Fruit fly (Drosophila melanogaster) whole organism, prepupa: Measurements from ENCODE around the gene Ns1.

ENCODE experiments used
- Blimp-1 ChIP-seq: fragments of 200-800 bp; sonication (Bioruptor generic); optimal IDR thresholded peaks from 3 replicates; lab custom pipeline; 2017; ENCODE audit warnings: missing biosample characterization, missing genetic modification characterization, mild to moderate bottlenecking, moderate library complexity, missing genetic modification reagents
- CG10631 ChIP-seq: fragments of 200-800 bp; sonication (Bioruptor generic); optimal IDR thresholded peaks from 2 replicates; lab custom pipeline; 2016; ENCODE audit warnings: missing biosample characterization, missing genetic modification characterization
- CG10669 ChIP-seq: fragments of 200-800 bp; sonication (Bioruptor generic); optimal IDR thresholded peaks from 3 replicates; lab custom pipeline; 2018; ENCODE audit warnings: missing biosample characterization, mild to moderate bottlenecking, missing genetic modification characterization, moderate library complexity
- CG11762 ChIP-seq: fragments of 200-800 bp; sonication (Bioruptor generic); optimal IDR thresholded peaks from 3 replicates; lab custom pipeline; 2016; ENCODE audit warnings: missing biosample characterization, missing genetic modification characterization; ENCODE audit not compliant: insufficient read depth
- CG15336 ChIP-seq: fragments of 200-800 bp; sonication (Bioruptor generic); IDR thresholded peaks from 2 replicates; pipeline ENCODE4 v1.3.6; 2022; ENCODE audit warnings: missing biosample characterization, missing genetic modification characterization
- CG1621 ChIP-seq: fragments of 200-800 bp; sonication (Bioruptor generic); optimal IDR thresholded peaks from 3 replicates; lab custom pipeline; 2018; ENCODE audit warnings: missing biosample characterization, mild to moderate bottlenecking, missing genetic modification characterization
- CG16779 ChIP-seq: fragments of 200-800 bp; sonication (Bioruptor generic); optimal IDR thresholded peaks from 3 replicates; lab custom pipeline; 2017; ENCODE audit warnings: missing biosample characterization, mild to moderate bottlenecking, missing genetic modification characterization
- CG31627 ChIP-seq: fragments of 200-800 bp; sonication (Bioruptor generic); optimal IDR thresholded peaks from 3 replicates; lab custom pipeline; 2016; ENCODE audit warnings: missing biosample characterization, missing genetic modification characterization
- CG34406 ChIP-seq: fragments of 200-800 bp; sonication (Bioruptor generic); optimal IDR thresholded peaks from 3 replicates; lab custom pipeline; 2016; ENCODE audit warnings: missing biosample characterization, missing genetic modification characterization
- CG4318 ChIP-seq: fragments of 200-800 bp; sonication (Bioruptor generic); optimal IDR thresholded peaks from 3 replicates; lab custom pipeline; 2017; ENCODE audit warnings: missing biosample characterization, mild to moderate bottlenecking, missing genetic modification characterization
- CG6792 ChIP-seq: fragments of 200-800 bp; sonication (Bioruptor generic); optimal IDR thresholded peaks from 3 replicates; lab custom pipeline; 2016; ENCODE audit warnings: missing biosample characterization, missing genetic modification characterization
- CG6808 ChIP-seq: fragments of 200-800 bp; sonication (Bioruptor generic); optimal IDR thresholded peaks from 3 replicates; lab custom pipeline; 2017; ENCODE audit warnings: missing biosample characterization, missing genetic modification characterization, mild to moderate bottlenecking, moderate library complexity, missing genetic modification reagents
- CG6854 ChIP-seq: fragments of 200-800 bp; sonication (Bioruptor generic); optimal IDR thresholded peaks from 2 replicates; lab custom pipeline; 2017; ENCODE audit warnings: missing biosample characterization, mild to moderate bottlenecking, missing genetic modification characterization
- CG8119 ChIP-seq: fragments of 200-800 bp; sonication (Bioruptor generic); IDR thresholded peaks from 3 replicates; pipeline ENCODE4 v1.3.6; 2022; ENCODE audit warnings: missing biosample characterization, missing genetic modification characterization
- CG8319 ChIP-seq: fragments of 200-800 bp; sonication (Bioruptor generic); optimal IDR thresholded peaks from 3 replicates; lab custom pipeline; 2016; ENCODE audit warnings: missing biosample characterization, missing genetic modification characterization
- CG9139 ChIP-seq: fragments of 200-800 bp; sonication (Bioruptor generic); optimal IDR thresholded peaks from 3 replicates; lab custom pipeline; 2017; ENCODE audit warnings: missing biosample characterization, mild to moderate bottlenecking, missing genetic modification characterization
- Eip75B ChIP-seq: fragments of 200-800 bp; sonication (Bioruptor generic); optimal IDR thresholded peaks from 3 replicates; lab custom pipeline; 2016; ENCODE audit warnings: missing biosample characterization, missing genetic modification characterization
- Eip78C ChIP-seq: fragments of 200-800 bp; sonication (Bioruptor generic); peaks from one replicate; lab custom pipeline; 2016; ENCODE audit warnings: missing biosample characterization, missing genetic modification characterization
- Eip93F ChIP-seq: fragments of 200-800 bp; sonication (Bioruptor generic); optimal IDR thresholded peaks from 2 replicates; lab custom pipeline; 2016; ENCODE audit warnings: missing biosample characterization, mild to moderate bottlenecking, missing genetic modification characterization
- Ets21C ChIP-seq: fragments of 200-800 bp; sonication (Bioruptor generic); optimal IDR thresholded peaks from 3 replicates; lab custom pipeline; 2016; ENCODE audit warnings: missing biosample characterization, missing genetic modification characterization
- Ets96B ChIP-seq: fragments of 200-800 bp; optimal IDR thresholded peaks from 2 replicates; lab custom pipeline; 2019; ENCODE audit warnings: missing biosample characterization, mild to moderate bottlenecking, missing genetic modification characterization, moderate library complexity
- Lpt ChIP-seq: fragments of 200-800 bp; sonication (Bioruptor generic); optimal IDR thresholded peaks from 3 replicates; lab custom pipeline; 2016; ENCODE audit warnings: missing biosample characterization, missing genetic modification characterization
- Met ChIP-seq: fragments of 200-800 bp; sonication (Bioruptor generic); optimal IDR thresholded peaks from 3 replicates; lab custom pipeline; 2016; ENCODE audit warnings: missing biosample characterization, missing genetic modification characterization
- OdsH ChIP-seq: fragments of 200-800 bp; sonication (Bioruptor generic); optimal IDR thresholded peaks from 3 replicates; lab custom pipeline; 2016; ENCODE audit warnings: missing biosample characterization, missing genetic modification characterization
- Smox ChIP-seq: fragments of 200-800 bp; sonication (Bioruptor generic); optimal IDR thresholded peaks from 3 replicates; lab custom pipeline; 2016; ENCODE audit warnings: missing biosample characterization, missing genetic modification characterization
- Sox102F ChIP-seq: fragments of 200-800 bp; sonication (Bioruptor generic); optimal IDR thresholded peaks from 2 replicates; lab custom pipeline; 2016; ENCODE audit warnings: missing biosample characterization, mild to moderate bottlenecking, missing genetic modification characterization
- Sox15 ChIP-seq: fragments of 200-800 bp; sonication (Bioruptor generic); optimal IDR thresholded peaks from 3 replicates; lab custom pipeline; 2016; ENCODE audit warnings: missing biosample characterization, missing genetic modification characterization
- achi ChIP-seq: fragments of 200-800 bp; sonication (Bioruptor generic); optimal IDR thresholded peaks from 3 replicates; lab custom pipeline; 2016; ENCODE audit warnings: missing biosample characterization, missing genetic modification characterization
- acj6 ChIP-seq: fragments of 200-800 bp; sonication (Bioruptor generic); optimal IDR thresholded peaks from 3 replicates; lab custom pipeline; 2016; ENCODE audit warnings: missing biosample characterization, missing genetic modification characterization
- dac ChIP-seq: fragments of 200-800 bp; sonication (Bioruptor generic); optimal IDR thresholded peaks from 2 replicates; lab custom pipeline; 2017; ENCODE audit warnings: missing biosample characterization, mild to moderate bottlenecking, missing genetic modification characterization
- dsx ChIP-seq: fragments of 200-800 bp; optimal IDR thresholded peaks from 3 replicates; lab custom pipeline; 2019; ENCODE audit warnings: missing biosample characterization, mild to moderate bottlenecking, missing genetic modification characterization, moderate library complexity; ENCODE audit not compliant: poor library complexity, severe bottlenecking
- eg ChIP-seq: fragments of 200-800 bp; sonication (Bioruptor generic); IDR thresholded peaks from 3 replicates; pipeline ENCODE4 v1.3.6; 2022; ENCODE audit warnings: missing biosample characterization, missing genetic modification characterization
- fd59A ChIP-seq: fragments of 200-800 bp; sonication (Bioruptor generic); optimal IDR thresholded peaks from 2 replicates; lab custom pipeline; 2017; ENCODE audit warnings: missing biosample characterization, mild to moderate bottlenecking, missing genetic modification characterization, missing genetic modification reagents
- fd85E ChIP-seq: fragments of 200-800 bp; sonication (Bioruptor generic); optimal IDR thresholded peaks from 3 replicates; lab custom pipeline; 2016; ENCODE audit warnings: missing biosample characterization, missing genetic modification characterization
- fkh ChIP-seq: fragments of 200-800 bp; sonication (Bioruptor generic); optimal IDR thresholded peaks from 3 replicates; lab custom pipeline; 2017; ENCODE audit warnings: missing biosample characterization, mild to moderate bottlenecking, missing genetic modification characterization, moderate library complexity
- lz ChIP-seq: fragments of 200-800 bp; sonication (Bioruptor generic); optimal IDR thresholded peaks from 3 replicates; lab custom pipeline; 2016; ENCODE audit warnings: missing biosample characterization, missing genetic modification characterization
- net ChIP-seq: fragments of 200-800 bp; sonication (Bioruptor generic); optimal IDR thresholded peaks from 3 replicates; lab custom pipeline; 2016; ENCODE audit warnings: missing biosample characterization, missing genetic modification characterization
- pdm3 ChIP-seq: fragments of 200-800 bp; sonication (Bioruptor generic); optimal IDR thresholded peaks from 3 replicates; lab custom pipeline; 2016; ENCODE audit warnings: missing biosample characterization, missing genetic modification characterization
- spab ChIP-seq: fragments of 200-800 bp; sonication (Bioruptor generic); optimal IDR thresholded peaks from 2 replicates; lab custom pipeline; 2017; ENCODE audit warnings: missing biosample characterization, mild to moderate bottlenecking, missing genetic modification characterization, missing genetic modification reagents
- ss ChIP-seq, 2 experiments: fragments of 200-800 bp; sonication (Bioruptor generic); optimal IDR thresholded peaks; 2 replicates in 1 of 2; 3 replicates in 1 of 2; lab custom pipeline; 2017 to 2018; ENCODE audit warnings: mild to moderate bottlenecking in 2 of 2, missing biosample characterization in 2 of 2, missing genetic modification characterization in 2 of 2, moderate library complexity in 1 of 2
- svp ChIP-seq: fragments of 200-800 bp; sonication (Bioruptor generic); peaks from one replicate; lab custom pipeline; 2016; ENCODE audit warnings: missing biosample characterization, missing genetic modification characterization
- topi ChIP-seq: fragments of 200-800 bp; sonication (Bioruptor generic); optimal IDR thresholded peaks from 3 replicates; lab custom pipeline; 2016; ENCODE audit warnings: missing biosample characterization, missing genetic modification characterization
- vri ChIP-seq: fragments of 200-800 bp; sonication (Bioruptor generic); optimal IDR thresholded peaks from 3 replicates; lab custom pipeline; 2016; ENCODE audit warnings: missing biosample characterization, mild to moderate bottlenecking, missing genetic modification characterization

Ns1 gene

dm6 chr3R:17056183-17056904 lies 16.1 kb downstream of the Ns1 start (continued):
- TF ChIP-seq vri (GFP tag; lab: Kevin White, UChicago) (peak; percentile 99), CG6854 (GFP tag; lab: Kevin White, UChicago) (peak; percentile 81), CG6808 (GFP tag; lab: Kevin White, UChicago) (peak; percentile 69), CG6792 (GFP tag; lab: Kevin White, UChicago) (no peak), Eip78C (GFP tag; lab: Kevin White, UChicago) (peak; percentile 68), dac (GFP tag; lab: Kevin White, UChicago) (peak; percentile 13), CG10631 (no peak), lz (no peak), Met (no peak), fd85E (GFP tag; lab: Kevin White, UChicago) (no peak), Eip75B (peak; percentile 55), topi (GFP tag; lab: Kevin White, UChicago) (peak; percentile 19), CG8319 (GFP tag; lab: Kevin White, UChicago) (no peak), CG10669 (no peak), Sox15 (GFP tag; lab: Kevin White, UChicago) (no peak), fd59A (GFP tag; lab: Kevin White, UChicago) (peak; percentile 5), CG31627 (GFP tag; lab: Kevin White, UChicago) (no peak), acj6 (no peak), fkh (GFP tag; lab: Kevin White, UChicago) (peak; percentile 91), achi (GFP tag; lab: Kevin White, UChicago) (no peak), ss (GFP tag; optimal IDR thresholded peaks at IDR 0.05; lab: Kevin White, UChicago) (peak; percentile 88 to 99)

- TF ChIP-seq CG1621 (tag; lab: Kevin White, UChicago): no peak
- TF ChIP-seq Ets96B: no peak
- TF ChIP-seq CG34406 (GFP tag; lab: Kevin White, UChicago): no peak
- no peak for TF ChIP-seq Eip75B
- TF ChIP-seq CG6792 (GFP tag; lab: Kevin White, UChicago): no peak
- TF ChIP-seq spab (GFP tag; lab: Kevin White, UChicago): no peak
- peak; percentile 51 for TF ChIP-seq svp (GFP tag; lab: Kevin White, UChicago)
Observed at dm6 chr3R:17054528-17054927, 17.9 kb downstream of the Ns1 start.

DNA sequence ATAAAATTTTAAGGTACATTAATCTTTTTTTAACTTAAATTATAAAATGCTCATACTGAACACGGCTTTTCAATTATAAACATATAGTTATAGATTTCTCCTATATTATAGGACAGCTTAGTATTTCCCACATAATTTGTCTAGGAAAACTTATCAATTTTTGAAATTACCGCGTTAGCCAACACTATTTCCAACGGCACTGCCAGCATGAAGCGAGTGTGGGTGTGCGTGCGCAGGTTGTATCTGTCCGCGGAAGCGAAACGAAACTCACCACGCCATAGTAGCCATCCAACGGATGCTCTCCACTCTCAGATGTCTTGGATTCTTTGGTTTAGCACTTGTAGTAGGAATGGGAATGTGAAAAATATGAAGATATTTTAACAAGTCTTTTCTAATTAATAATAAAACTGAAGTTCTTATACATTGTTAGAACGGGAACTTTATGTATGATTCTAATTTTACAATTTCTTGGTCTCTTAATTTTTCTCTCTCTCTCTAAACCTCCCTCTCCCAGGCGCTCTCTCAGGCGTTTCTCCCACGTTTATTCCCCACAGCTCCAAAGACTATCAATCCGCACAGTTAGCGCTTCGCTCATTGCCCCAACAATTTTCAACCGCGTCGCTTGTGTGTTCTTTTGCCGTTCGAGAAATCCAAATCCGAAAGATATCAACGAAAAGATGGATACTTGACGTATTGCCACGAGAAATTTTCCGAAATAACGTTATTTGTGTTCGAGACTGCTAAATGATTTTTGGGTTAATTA lies 18.9 kb downstream of the Ns1 start, which contains the start of gene Dad:
Dad (plus strand) TSS at position 593 of the 763 bp plus-strand sequence.
- TF ChIP-seq CG6854 (GFP tag; lab: Kevin White, UChicago) (peak; percentile 22), Sox15 (GFP tag; lab: Kevin White, UChicago) (no peak), Smox (GFP tag; lab: Kevin White, UChicago) (peak; percentile 62), vri (GFP tag; lab: Kevin White, UChicago) (peak; percentile 35), CG16779 (tag; lab: Kevin White, UChicago) (peak; percentile 52), Eip93F (GFP tag; lab: Kevin White, UChicago) (peak; percentile 34), CG1621 (tag; lab: Kevin White, UChicago) (no peak), fd59A (GFP tag; lab: Kevin White, UChicago) (no peak), CG6808 (GFP tag; lab: Kevin White, UChicago) (no peak), CG9139 (peak; percentile 50), achi (GFP tag; lab: Kevin White, UChicago) (peak; percentile 34), OdsH (peak; percentile 29), Blimp-1 (GFP tag; lab: Kevin White, UChicago) (peak; percentile 6), dac (GFP tag; lab: Kevin White, UChicago) (no peak), CG4318 (GFP tag; lab: Kevin White, UChicago) (no peak), spab (GFP tag; lab: Kevin White, UChicago) (no peak), CG11762 (no peak), acj6 (peak; percentile 30), Ets21C (GFP tag; lab: Kevin White, UChicago) (peak; percentile 11), CG15336 (GFP tag; lab: Robert Waterston, UW) (no peak), Eip78C (GFP tag; lab: Kevin White, UChicago) (peak; percentile 94), Sox102F (GFP tag; lab: Kevin White, UChicago) (peak; percentile 54), CG10669 (no peak), Lpt (GFP tag; lab: Kevin White, UChicago) (no peak), eg (GFP tag; lab: Robert Waterston, UW) (peak; percentile 48; the same call in 1 of the 3 replicates), topi (GFP tag; lab: Kevin White, UChicago) (peak; percentile 67), pdm3 (peak; percentile 13), dsx (GFP tag; lab: Kevin White, UChicago) (peak; percentile 36), CG6792 (GFP tag; lab: Kevin White, UChicago) (peak; percentile 22), CG8119 (GFP tag; lab: Robert Waterston, UW) (no peak), fkh (GFP tag; lab: Kevin White, UChicago) (no peak), net (GFP tag; lab: Kevin White, UChicago) (peak; percentile 0)
